Fruit fly (Drosophila melanogaster) whole organism, embryonic: ENCODE measurements around the gene ND-B18.

Experiments
- Ada2b ChIP-seq: fragments of 200-800 bp; sonication (Bioruptor generic); IDR thresholded peaks from 2 replicates; pipeline ENCODE4 v1.3.6; 2022; ENCODE audit warnings: missing biosample characterization, missing genetic modification characterization
- CG11696 ChIP-seq: fragments of 200-800 bp; sonication (Bioruptor generic); IDR thresholded peaks from 2 replicates; pipeline ENCODE4 v1.3.6; 2022; ENCODE audit warnings: missing biosample characterization, missing genetic modification characterization
- CG1233 ChIP-seq: fragments of 200-800 bp; sonication (Bioruptor generic); optimal IDR thresholded peaks from 4 replicates; lab custom pipeline; 2018; ENCODE audit warnings: missing biosample characterization, mild to moderate bottlenecking, missing genetic modification characterization
- CG12942 ChIP-seq: fragments of 200-800 bp; sonication (Bioruptor generic); optimal IDR thresholded peaks from 3 replicates; lab custom pipeline; 2016; ENCODE audit warnings: missing biosample characterization, missing genetic modification characterization
- CG16813 ChIP-seq: fragments of 200-800 bp; sonication (Bioruptor generic); IDR thresholded peaks from 3 replicates; pipeline ENCODE4 v1.3.6; 2022; ENCODE audit warnings: missing biosample characterization, missing genetic modification characterization; ENCODE audit not compliant: partially characterized antibody
- CG17385 ChIP-seq: fragments of 200-800 bp; sonication (Bioruptor generic); optimal IDR thresholded peaks from 3 replicates; lab custom pipeline; 2018; ENCODE audit warnings: missing biosample characterization, mild to moderate bottlenecking, missing genetic modification characterization
- CG18599 ChIP-seq: fragments of 200-800 bp; sonication (Bioruptor generic); optimal IDR thresholded peaks from 3 replicates; lab custom pipeline; 2017; ENCODE audit warnings: missing biosample characterization, missing genetic modification characterization, mild to moderate bottlenecking, moderate library complexity, missing genetic modification reagents
- CG32772 ChIP-seq: fragments of 200-800 bp; sonication (Bioruptor generic); IDR thresholded peaks from 2 replicates; pipeline ENCODE4 v1.3.6; 2022; ENCODE audit warnings: missing biosample characterization, missing genetic modification characterization
- CG34224 ChIP-seq: fragments of 200-800 bp; sonication (Bioruptor generic); IDR thresholded peaks from 3 replicates; pipeline ENCODE4 v1.3.6; 2022; ENCODE audit warnings: missing biosample characterization, missing genetic modification characterization; ENCODE audit not compliant: partially characterized antibody
- CG42726 ChIP-seq: fragments of 200-800 bp; sonication (Bioruptor generic); IDR thresholded peaks from 2 replicates; pipeline ENCODE4 v1.3.6; 2022; ENCODE audit warnings: missing biosample characterization, missing genetic modification characterization; ENCODE audit not compliant: partially characterized antibody
- CG6254 ChIP-seq: fragments of 200-800 bp; sonication (Bioruptor generic); optimal IDR thresholded peaks from 3 replicates; lab custom pipeline; 2017; ENCODE audit warnings: mild to moderate bottlenecking, missing biosample characterization, missing genetic modification reagents, missing genetic modification characterization
- CG6689 ChIP-seq: fragments of 200-800 bp; sonication (Bioruptor generic); IDR thresholded peaks from 2 replicates; pipeline ENCODE4 v1.3.6; 2022; ENCODE audit warnings: missing biosample characterization, missing genetic modification characterization
- CG6765 ChIP-seq: fragments of 200-800 bp; sonication (Bioruptor generic); optimal IDR thresholded peaks from 3 replicates; lab custom pipeline; 2017; ENCODE audit warnings: missing biosample characterization, mild to moderate bottlenecking, missing genetic modification characterization
- CG6813 ChIP-seq: fragments of 200-800 bp; sonication (Bioruptor generic); optimal IDR thresholded peaks from 2 replicates; lab custom pipeline; 2017; ENCODE audit warnings: missing biosample characterization, missing genetic modification characterization, mild to moderate bottlenecking, moderate library complexity, missing genetic modification reagents
- CG6854 ChIP-seq: fragments of 200-800 bp; sonication (Bioruptor generic); optimal IDR thresholded peaks from 3 replicates; lab custom pipeline; 2017; ENCODE audit warnings: missing biosample characterization, mild to moderate bottlenecking, missing genetic modification characterization
- D ChIP-seq, 2 experiments: fragments of 200-800 bp in 1 of 2; fragments of >200 bp in 1 of 2; sonication (Bioruptor generic) in 1 of 2; optimal IDR thresholded peaks; 2 replicates in 1 of 2; 3 replicates in 1 of 2; lab custom pipeline; 2017; ENCODE audit warnings: mild to moderate bottlenecking in 1 of 2, missing biosample characterization in 1 of 2, missing genetic modification characterization in 1 of 2, missing genetic modification reagents in 1 of 2
- Dek ChIP-seq: fragments of 200-800 bp; sonication (Bioruptor generic); optimal IDR thresholded peaks from 3 replicates; lab custom pipeline; 2019; ENCODE audit warnings: missing biosample characterization, mild to moderate bottlenecking, missing genetic modification characterization, moderate library complexity
- Dip3 ChIP-seq: fragments of 200-800 bp; sonication (Bioruptor generic); optimal IDR thresholded peaks from 3 replicates; lab custom pipeline; 2016; ENCODE audit warnings: missing biosample characterization, missing genetic modification characterization
- Doc3 ChIP-seq: fragments of 200-800 bp; sonication (Bioruptor generic); IDR thresholded peaks from 3 replicates; pipeline ENCODE4 v1.3.6; 2022; ENCODE audit warnings: missing biosample characterization, missing genetic modification characterization; ENCODE audit not compliant: partially characterized antibody
- Hmr ChIP-seq: fragments of 200-800 bp; sonication (Bioruptor generic); optimal IDR thresholded peaks from 3 replicates; lab custom pipeline; 2017; ENCODE audit warnings: mild to moderate bottlenecking, missing biosample characterization, missing genetic modification reagents, missing genetic modification characterization
- Hr51 ChIP-seq, 2 experiments: fragments of 200-800 bp; sonication (Bioruptor generic); optimal IDR thresholded peaks; 2 replicates in 1 of 2; 3 replicates in 1 of 2; lab custom pipeline; 2016 to 2018; ENCODE audit warnings: missing biosample characterization in 2 of 2, missing genetic modification characterization in 2 of 2, mild to moderate bottlenecking in 1 of 2, moderate library complexity in 1 of 2
- Hsf ChIP-seq: fragments of 200-800 bp; sonication (Bioruptor generic); optimal IDR thresholded peaks from 3 replicates; lab custom pipeline; 2016; ENCODE audit warnings: missing biosample characterization, missing genetic modification characterization
- Mes4 ChIP-seq: fragments of 200-800 bp; sonication (Bioruptor generic); optimal IDR thresholded peaks from 2 replicates; lab custom pipeline; 2016; ENCODE audit warnings: missing biosample characterization, missing genetic modification characterization
- NC2β ChIP-seq: fragments of 200-800 bp; sonication (Bioruptor generic); optimal IDR thresholded peaks from 2 replicates; lab custom pipeline; 2016; ENCODE audit warnings: missing biosample characterization, missing genetic modification characterization
- Rfx ChIP-seq: fragments of 200-800 bp; sonication (Bioruptor generic); IDR thresholded peaks from 2 replicates; pipeline ENCODE4 v1.3.6; 2022; ENCODE audit warnings: missing biosample characterization, missing genetic modification characterization
- Six4 ChIP-seq: fragments of 200-800 bp; sonication (Bioruptor generic); optimal IDR thresholded peaks from 2 replicates; lab custom pipeline; 2016; ENCODE audit warnings: missing biosample characterization, missing genetic modification characterization
- Vsx1 ChIP-seq: fragments of 200-800 bp; sonication (Bioruptor generic); optimal IDR thresholded peaks from 2 replicates; lab custom pipeline; 2017; ENCODE audit warnings: missing biosample characterization, mild to moderate bottlenecking, missing genetic modification characterization, missing genetic modification reagents
- Xrp1 ChIP-seq: fragments of 200-800 bp; sonication (Bioruptor generic); IDR thresholded peaks from 2 replicates; pipeline ENCODE4 v1.3.6; 2022; ENCODE audit warnings: missing biosample characterization, missing genetic modification characterization
- ato ChIP-seq: fragments of 200-800 bp; sonication (Bioruptor generic); IDR thresholded peaks from 2 replicates; pipeline ENCODE4 v1.3.6; 2022; ENCODE audit warnings: missing biosample characterization, missing genetic modification characterization; ENCODE audit not compliant: partially characterized antibody
- br ChIP-seq: fragments of >200 bp; optimal IDR thresholded peaks from 2 replicates; lab custom pipeline; 2017
- crc ChIP-seq: fragments of 200-800 bp; sonication (Bioruptor generic); optimal IDR thresholded peaks from 2 replicates; lab custom pipeline; 2016; ENCODE audit warnings: missing biosample characterization, missing genetic modification characterization
- crp ChIP-seq, 2 experiments: fragments of 200-800 bp; sonication (Bioruptor generic); optimal IDR thresholded peaks; 2 replicates in 1 of 2; 3 replicates in 1 of 2; lab custom pipeline; 2017; ENCODE audit warnings: missing biosample characterization in 2 of 2, missing genetic modification characterization in 2 of 2, mild to moderate bottlenecking in 1 of 2, moderate library complexity in 1 of 2
- dati ChIP-seq: fragments of 200-800 bp; sonication (Bioruptor generic); IDR thresholded peaks from 2 replicates; pipeline ENCODE4 v1.3.6; 2022; ENCODE audit warnings: missing biosample characterization, missing genetic modification characterization
- gcm2 ChIP-seq: fragments of 200-800 bp; sonication (Bioruptor generic); optimal IDR thresholded peaks from 2 replicates; lab custom pipeline; 2016; ENCODE audit warnings: missing biosample characterization, missing genetic modification characterization
- gt ChIP-seq: fragments of 200-800 bp; sonication (Bioruptor generic); IDR thresholded peaks from 2 replicates; pipeline ENCODE4 v1.3.6; 2022; ENCODE audit warnings: missing biosample characterization, missing genetic modification characterization
- hkb ChIP-seq, 2 experiments: fragments of 200-800 bp in 1 of 2; fragments of >200 bp in 1 of 2; sonication (Bioruptor generic) in 1 of 2; IDR thresholded peaks in 1 of 2; optimal IDR thresholded peaks in 1 of 2; 2 replicates each; pipeline versions ENCODE4 v1.3.6 to Lab custom; 2017 to 2022; ENCODE audit warnings: missing biosample characterization in 1 of 2, missing genetic modification characterization in 1 of 2
- jumu ChIP-seq: fragments of 200-800 bp; sonication (Bioruptor generic); optimal IDR thresholded peaks from 3 replicates; lab custom pipeline; 2016; ENCODE audit warnings: missing biosample characterization, missing genetic modification characterization
- kah ChIP-seq: fragments of 200-800 bp; sonication (Bioruptor generic); optimal IDR thresholded peaks from 2 replicates; lab custom pipeline; 2018; ENCODE audit warnings: missing biosample characterization, mild to moderate bottlenecking, missing genetic modification characterization
- kay ChIP-seq: fragments of 200-800 bp; sonication (Bioruptor generic); optimal IDR thresholded peaks from 2 replicates; lab custom pipeline; 2016; ENCODE audit warnings: missing biosample characterization, missing genetic modification characterization
- lmd ChIP-seq: fragments of 200-800 bp; sonication (Bioruptor generic); IDR thresholded peaks from 2 replicates; pipeline ENCODE4 v1.3.6; 2022; ENCODE audit warnings: missing biosample characterization, missing genetic modification characterization
- otp ChIP-seq: fragments of 200-800 bp; sonication (Bioruptor generic); IDR thresholded peaks from 3 replicates; pipeline ENCODE4, ENCODE4 v1.3.6; 2022; ENCODE audit warnings: missing biosample characterization, missing genetic modification characterization
- prd ChIP-seq, 3 experiments: fragments of >200 bp in 2 of 3; fragments of 200-800 bp in 1 of 3; sonication (Bioruptor generic) in 1 of 3; optimal IDR thresholded peaks in 2 of 3; IDR thresholded peaks in 1 of 3; 2 replicates in 2 of 3; 3 replicates in 1 of 3; pipeline versions ENCODE4 v1.3.6 to Lab custom; 2017 to 2022; ENCODE audit warnings: missing biosample characterization in 1 of 3, missing genetic modification characterization in 1 of 3
- rib ChIP-seq: fragments of 200-800 bp; sonication (Bioruptor generic); IDR thresholded peaks from 2 replicates; pipeline ENCODE4 v1.3.6; 2022; ENCODE audit warnings: missing biosample characterization, missing genetic modification characterization
- trem ChIP-seq: fragments of 200-800 bp; optimal IDR thresholded peaks from 3 replicates; lab custom pipeline; 2019; ENCODE audit warnings: missing biosample characterization, mild to moderate bottlenecking, missing genetic modification characterization, moderate library complexity
- zen ChIP-seq: fragments of 200-800 bp; sonication (Bioruptor generic); optimal IDR thresholded peaks from 3 replicates; lab custom pipeline; 2018; ENCODE audit warnings: missing biosample characterization, mild to moderate bottlenecking, missing genetic modification characterization, moderate library complexity
- zf30C ChIP-seq: fragments of 200-800 bp; sonication (Bioruptor generic); optimal IDR thresholded peaks from 3 replicates; lab custom pipeline; 2018; ENCODE audit warnings: missing biosample characterization, mild to moderate bottlenecking, missing genetic modification characterization

The ND-B18 gene

DNA sequence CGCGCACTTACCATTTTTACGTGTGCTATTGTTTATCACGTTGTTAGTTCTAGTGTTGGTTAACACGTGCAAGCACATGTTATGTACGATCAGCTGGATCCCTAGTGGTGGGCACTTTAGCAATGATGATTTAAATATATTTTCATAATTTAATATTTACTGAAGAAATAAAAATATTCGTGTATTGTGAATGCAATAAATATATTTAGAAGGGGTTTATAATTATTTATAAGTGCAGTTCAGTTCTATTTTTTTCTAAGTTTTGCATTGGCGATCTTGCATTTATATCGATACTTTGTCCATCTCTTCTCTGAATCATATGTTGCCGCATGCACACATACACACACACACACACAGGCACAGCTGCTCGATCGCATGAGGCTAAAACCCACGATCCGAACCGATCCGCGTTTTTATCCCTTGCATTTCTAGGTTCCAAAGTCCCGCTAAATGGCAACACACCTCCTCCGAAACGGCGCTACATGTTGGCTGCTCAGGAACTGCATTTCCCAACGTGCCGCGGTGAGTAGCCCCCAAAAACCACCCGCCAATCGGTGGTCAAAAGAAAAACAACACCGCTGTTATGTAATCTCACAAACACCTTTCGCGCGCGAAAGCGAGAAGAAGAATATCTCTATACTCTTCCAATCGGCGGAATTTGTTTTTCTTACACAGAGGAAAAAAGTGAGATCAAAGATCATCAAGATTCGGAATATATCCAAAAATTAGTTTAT, 22.4 kb downstream of the ND-B18 start, which contains the start of the genes CG15027 and Dbct (continued):
- TF ChIP-seq hkb (optimal IDR thresholded peaks at IDR 0.05; lab: Kevin White, UChicago) = no peak
- peak; percentile 52 for TF ChIP-seq hkb (GFP tag; IDR thresholded peaks at IDR 0.05; lab: Robert Waterston, UW)
- TF ChIP-seq Dek (tag; lab: Kevin White, UChicago) = peak; percentile 46
- TF ChIP-seq D (optimal IDR thresholded peaks at IDR 0.05; lab: Kevin White, UChicago) = no peak
- peak; percentile 30 for TF ChIP-seq D (GFP tag; optimal IDR thresholded peaks at IDR 0.05; lab: Kevin White, UChicago)
- TF ChIP-seq CG34224 (GFP tag; lab: Robert Waterston, UW) = peak; percentile 73; the same call in 2 of the 3 replicates
- TF ChIP-seq CG42726 (GFP tag; lab: Robert Waterston, UW) = no peak
- TF ChIP-seq ato (GFP tag; lab: Robert Waterston, UW) = 0 out of 2 replicates have a peak, but pooled peaks have one; percentile 24
- TF ChIP-seq Doc3 (GFP tag; lab: Robert Waterston, UW) = peak; percentile 73; the same call in 2 of the 3 replicates
- TF ChIP-seq crc (GFP tag; lab: Kevin White, UChicago) = no peak
- TF ChIP-seq CG12942 (GFP tag; lab: Kevin White, UChicago) = peak; percentile 72
- peak; percentile 30 for TF ChIP-seq kah (GFP tag; lab: Kevin White, UChicago)
- peak; percentile 53 for TF ChIP-seq CG18599 (GFP tag; lab: Kevin White, UChicago)
- TF ChIP-seq CG16813 = peak; percentile 78
- TF ChIP-seq CG6854 = no peak
- TF ChIP-seq zf30C (GFP tag; lab: Kevin White, UChicago) = peak; percentile 89
- TF ChIP-seq prd (optimal IDR thresholded peaks at IDR 0.05; lab: Kevin White, UChicago) = no peak
- peak; percentile 79 for TF ChIP-seq prd (GFP tag; IDR thresholded peaks at IDR 0.05; lab: Robert Waterston, UW)
- TF ChIP-seq gt = peak; percentile 41; the same call in 1 of the 2 replicates
- TF ChIP-seq br (lab: Kevin White, UChicago) = no peak
- TF ChIP-seq CG17385 (GFP tag; lab: Kevin White, UChicago) = peak; percentile 39
- peak; percentile 57 for TF ChIP-seq zen
- peak in 1 of 2 experiments; percentile 66 for TF ChIP-seq Hr51 (GFP tag; optimal IDR thresholded peaks at IDR 0.05; lab: Kevin White, UChicago)
- peak; percentile 6 for TF ChIP-seq Dip3 (GFP tag; lab: Kevin White, UChicago)
- TF ChIP-seq Six4 (GFP tag; lab: Kevin White, UChicago) = peak; percentile 53
- TF ChIP-seq dati (GFP tag; lab: Robert Waterston, UW) = no peak
- TF ChIP-seq CG6254 (GFP tag; lab: Kevin White, UChicago) = no peak
- peak; percentile 54 for TF ChIP-seq Hmr (GFP tag; lab: Kevin White, UChicago)
- no peak for TF ChIP-seq otp (GFP tag; lab: Robert Waterston, UW)
- TF ChIP-seq CG1233 (GFP tag; lab: Kevin White, UChicago) = peak; percentile 58
- 0 out of 2 replicates have a peak, but pooled peaks have one; percentile 34 for TF ChIP-seq rib
- peak; percentile 76 for TF ChIP-seq trem (tag; lab: Kevin White, UChicago)
- TF ChIP-seq Hsf (GFP tag; lab: Kevin White, UChicago) = no peak
- peak; percentile 67 for TF ChIP-seq CG32772 (GFP tag; lab: Robert Waterston, UW)
- TF ChIP-seq CG6689 (GFP tag; lab: Robert Waterston, UW) = peak; percentile 60; the same call in 1 of the 2 replicates
- TF ChIP-seq Mes4 (GFP tag; lab: Kevin White, UChicago) = no peak
- TF ChIP-seq gcm2 = no peak
- TF ChIP-seq Xrp1 (GFP tag; lab: Robert Waterston, UW) = peak; percentile 83
- TF ChIP-seq Vsx1 (GFP tag; lab: Kevin White, UChicago) = no peak
- peak; percentile 85 for TF ChIP-seq kay (GFP tag; lab: Kevin White, UChicago)
- peak; percentile 64 for TF ChIP-seq lmd (GFP tag; lab: Robert Waterston, UW)
- TF ChIP-seq NC2β (GFP tag; lab: Kevin White, UChicago) = no peak
- TF ChIP-seq CG6813 (GFP tag; lab: Kevin White, UChicago) = no peak
- peak; percentile 84 to 96 for TF ChIP-seq crp (GFP tag; optimal IDR thresholded peaks at IDR 0.05; lab: Kevin White, UChicago)
- TF ChIP-seq CG6765 (GFP tag; lab: Kevin White, UChicago) = peak; percentile 27
- 0 out of 2 replicates have a peak, but pooled peaks have one; percentile 24 for TF ChIP-seq CG11696 (GFP tag; lab: Robert Waterston, UW)
- peak; percentile 64 for TF ChIP-seq Ada2b (GFP tag; lab: Robert Waterston, UW)
- TF ChIP-seq jumu (GFP tag; lab: Kevin White, UChicago) = no peak
- TF ChIP-seq Rfx (GFP tag; lab: Robert Waterston, UW) = peak; percentile 72
